Worm (Caenorhabditis elegans) whole organism, L2 larva: Measurements from ENCODE around the gene F26H11.8.

Experiments
- egl-27 ChIP-seq: sonication (generic microtip); optimal IDR thresholded peaks from 3 replicates; lab custom pipeline; 2017; ENCODE audit warnings: missing biosample characterization, missing genetic modification reagents, missing genetic modification characterization
- nhr-11 ChIP-seq: fragments of 150-350 bp; optimal IDR thresholded peaks from 2 replicates; lab custom pipeline; 2014; ENCODE audit warnings: missing biosample characterization, missing genetic modification characterization

ce11 chrII:14381450-14381849, 6.9 kb upstream of the F26H11.8 start, which contains the start of gene sdz-26:
- TF ChIP-seq egl-27 (tag; lab: Kevin White, UChicago) (no peak), nhr-11 (tag; lab: Kevin White, UChicago) (no peak)
